Fruit fly (Drosophila melanogaster) whole organism, wandering third instar larva: ENCODE data around the gene Mad.

ENCODE experiments used
- Abd-B ChIP-seq: fragments of >200 bp; optimal IDR thresholded peaks from 2 replicates; lab custom pipeline; 2017; ENCODE audit warnings: missing biosample characterization, missing genetic modification characterization
- CG32264 ChIP-seq: fragments of 200-800 bp; sonication (Bioruptor generic); optimal IDR thresholded peaks from 2 replicates; lab custom pipeline; 2016; ENCODE audit warnings: missing biosample characterization, missing genetic modification characterization
- Dif ChIP-seq: fragments of 200-275, 200-300 bp; sonication (Bioruptor generic); optimal IDR thresholded peaks from 2 replicates; lab custom pipeline; 2018; ENCODE audit warnings: missing biosample characterization, missing genetic modification characterization; ENCODE audit not compliant: partially characterized antibody
- GATAd ChIP-seq: sonication (Bioruptor generic); optimal IDR thresholded peaks from 2 replicates; lab custom pipeline; 2016; ENCODE audit warnings: missing biosample characterization, missing genetic modification characterization
- Hnf4 ChIP-seq: fragments of 200-800 bp; sonication (Bioruptor generic); optimal IDR thresholded peaks from 2 replicates; lab custom pipeline; 2016; ENCODE audit warnings: missing biosample characterization, mild to moderate bottlenecking, missing genetic modification characterization
- Hr78 ChIP-seq: fragments of >200 bp; optimal IDR thresholded peaks from 2 replicates; lab custom pipeline; 2017; ENCODE audit warnings: missing biosample characterization, missing genetic modification characterization
- Mio ChIP-seq: sonication (Bioruptor generic); optimal IDR thresholded peaks from 2 replicates; lab custom pipeline; 2016; ENCODE audit warnings: missing biosample characterization, missing genetic modification characterization
- Sp1 ChIP-seq: fragments of 200-800 bp; sonication (Bioruptor generic); optimal IDR thresholded peaks from 3 replicates; lab custom pipeline; 2019; ENCODE audit warnings: missing biosample characterization, mild to moderate bottlenecking, missing genetic modification characterization, moderate library complexity
- Vsx2 ChIP-seq: fragments of 200-300, 225-300 bp; sonication (Bioruptor generic); optimal IDR thresholded peaks from 2 replicates; lab custom pipeline; 2018; ENCODE audit warnings: missing biosample characterization, missing genetic modification characterization; ENCODE audit not compliant: partially characterized antibody
- brk ChIP-seq: fragments of 200-800 bp; sonication (Bioruptor generic); optimal IDR thresholded peaks from 2 replicates; lab custom pipeline; 2016; ENCODE audit warnings: missing biosample characterization, mild to moderate bottlenecking, missing genetic modification characterization
- dsf ChIP-seq: sonication (Bioruptor generic); optimal IDR thresholded peaks from 2 replicates; lab custom pipeline; 2016; ENCODE audit warnings: missing biosample characterization, missing genetic modification characterization, borderline replicate concordance
- pan ChIP-seq: fragments of >200 bp; optimal IDR thresholded peaks from 2 replicates; lab custom pipeline; 2017
- psq ChIP-seq: fragments of 200-800 bp; sonication (Bioruptor generic); optimal IDR thresholded peaks from 3 replicates; lab custom pipeline; 2017; ENCODE audit warnings: missing biosample characterization, mild to moderate bottlenecking, missing genetic modification characterization, moderate library complexity
- usp ChIP-seq: fragments of >200 bp; optimal IDR thresholded peaks from 2 replicates; lab custom pipeline; 2017; ENCODE audit warnings: missing biosample characterization, missing genetic modification characterization

DNA sequence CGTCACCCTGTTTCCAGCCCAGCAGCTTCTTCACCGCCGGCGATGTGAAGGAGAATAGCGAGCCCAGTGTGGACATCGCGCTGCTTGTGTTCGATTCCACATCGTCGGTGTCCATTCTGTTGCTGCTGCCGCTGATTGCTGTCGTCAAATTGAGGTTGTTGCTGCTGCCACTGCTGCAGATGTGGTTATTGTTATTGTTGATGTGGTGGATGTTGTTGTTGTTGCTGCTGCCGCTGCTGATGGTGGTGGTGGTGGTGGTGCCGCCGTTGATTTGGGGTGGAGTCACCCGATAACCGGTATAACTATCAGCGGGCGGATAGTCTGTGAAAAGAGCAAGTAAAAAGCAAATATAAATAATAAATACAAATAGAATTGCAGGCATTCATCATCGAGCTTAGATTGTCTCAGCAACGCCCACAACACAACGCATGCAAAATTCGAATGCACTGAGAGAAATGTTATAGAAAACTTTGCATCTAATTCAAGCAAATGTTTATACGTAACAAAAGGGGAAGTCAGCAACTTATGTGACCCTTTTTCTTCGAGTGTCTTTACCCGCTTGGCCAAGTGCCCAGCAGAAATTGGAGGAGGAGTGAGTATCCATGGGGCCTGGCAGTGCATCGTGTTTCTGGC, 10.4 kb downstream of the Mad start:
- TF ChIP-seq usp (GFP tag; lab: Kevin White, UChicago) (no peak), psq (GFP tag; lab: Kevin White, UChicago) (no peak), dsf (GFP tag; lab: Kevin White, UChicago) (no peak), brk (GFP tag; lab: Kevin White, UChicago) (no peak), Mio (GFP tag; lab: Kevin White, UChicago) (no peak), GATAd (no peak), Dif (GFP tag; lab: Kevin White, UChicago) (no peak), Abd-B (GFP tag; lab: Kevin White, UChicago) (no peak), pan (lab: Kevin White, UChicago) (no peak), Sp1 (GFP tag; lab: Kevin White, UChicago) (no peak), Hnf4 (no peak), Hr78 (no peak), Vsx2 (GFP tag; lab: Kevin White, UChicago) (no peak), CG32264 (GFP tag; lab: Kevin White, UChicago) (no peak)
